Fruit fly (Drosophila melanogaster): ENCODE data around the gene CG5466.

- TF ChIP-seq Sox102F (GFP tag; optimal IDR thresholded peaks at IDR 0.05) (no peak), spab (GFP tag; optimal IDR thresholded peaks at IDR 0.05) (no peak), CG11294 (GFP tag; IDR thresholded peaks at IDR 0.05) (no peak), Blimp-1 (GFP tag; optimal IDR thresholded peaks at IDR 0.05) (no peak), dac (GFP tag; optimal IDR thresholded peaks at IDR 0.05) (no peak), CG8319 (GFP tag; optimal IDR thresholded peaks at IDR 0.05) (no peak), pdm3 (GFP tag; optimal IDR thresholded peaks at IDR 0.05) (no peak), Hr39 (GFP tag; optimal IDR thresholded peaks at IDR 0.05) (no peak), acj6 (GFP tag; optimal IDR thresholded peaks at IDR 0.05) (no peak), cyc (GFP tag; optimal IDR thresholded peaks at IDR 0.05) (no peak), CG10669 (GFP tag; optimal IDR thresholded peaks at IDR 0.05) (no peak), achi (GFP tag; optimal IDR thresholded peaks at IDR 0.05) (no peak), Gug (GFP tag; IDR thresholded peaks at IDR 0.05) (no peak), CG15336 (GFP tag; IDR thresholded peaks at IDR 0.05) (no peak)
Observed at dm6 chr3R:20648616-20649015, 30.9 kb downstream of the CG5466 start, which contains the start of gene GluRIIE.

All from whole organism, prepupa.